Fruit fly (Drosophila melanogaster) whole organism, embryonic: ENCODE measurements around the gene CG34242.

Experiments
- Adf1 ChIP-seq: fragments of 200-800 bp; sonication (Bioruptor generic); IDR thresholded peaks from 2 replicates; pipeline ENCODE4 v1.3.6; 2022; ENCODE audit warnings: missing biosample characterization, missing genetic modification characterization
- BtbVII ChIP-seq: fragments of 200-800 bp; sonication (Bioruptor generic); optimal IDR thresholded peaks from 3 replicates; lab custom pipeline; 2017; ENCODE audit warnings: missing biosample characterization, mild to moderate bottlenecking, missing genetic modification characterization
- CG10431 ChIP-seq: fragments of 200-800 bp; sonication (Bioruptor generic); optimal IDR thresholded peaks from 3 replicates; lab custom pipeline; 2018; ENCODE audit warnings: missing biosample characterization, mild to moderate bottlenecking, missing genetic modification characterization
- CG11456 ChIP-seq: fragments of 200-800 bp; sonication (Bioruptor generic); IDR thresholded peaks from 3 replicates; pipeline ENCODE4 v1.3.6; 2022; ENCODE audit warnings: missing biosample characterization, missing genetic modification characterization
- CG12769 ChIP-seq: fragments of 200-800 bp; sonication (Bioruptor generic); optimal IDR thresholded peaks from 2 replicates; lab custom pipeline; 2019; ENCODE audit warnings: missing biosample characterization, mild to moderate bottlenecking, missing genetic modification characterization, moderate library complexity
- CG16863 ChIP-seq: fragments of 200-800 bp; sonication (Bioruptor generic); optimal IDR thresholded peaks from 3 replicates; lab custom pipeline; 2016; ENCODE audit warnings: missing biosample characterization, missing genetic modification characterization
- CG17385 ChIP-seq: fragments of 200-800 bp; sonication (Bioruptor generic); optimal IDR thresholded peaks from 3 replicates; lab custom pipeline; 2018; ENCODE audit warnings: missing biosample characterization, mild to moderate bottlenecking, missing genetic modification characterization
- CG1832 ChIP-seq: fragments of 200-800 bp; sonication (Bioruptor generic); optimal IDR thresholded peaks from 2 replicates; lab custom pipeline; 2017; ENCODE audit warnings: missing biosample characterization, mild to moderate bottlenecking, missing genetic modification characterization, inconsistent platforms
- CG2712 ChIP-seq: fragments of 200-800 bp; optimal IDR thresholded peaks from 3 replicates; lab custom pipeline; 2019; ENCODE audit warnings: missing biosample characterization, mild to moderate bottlenecking, missing genetic modification characterization, moderate library complexity
- CG6791 ChIP-seq: fragments of 200-800 bp; sonication (Bioruptor generic); IDR thresholded peaks from 3 replicates; pipeline ENCODE4 v1.3.6; 2022; ENCODE audit warnings: missing biosample characterization, missing genetic modification characterization; ENCODE audit not compliant: partially characterized antibody
- CG7357 ChIP-seq: fragments of 200-800 bp; sonication (Bioruptor generic); IDR thresholded peaks from 3 replicates; pipeline ENCODE4 v1.3.6; 2022; ENCODE audit warnings: missing biosample characterization, missing genetic modification characterization
- CG8944 ChIP-seq: fragments of 200-800 bp; sonication (Bioruptor generic); optimal IDR thresholded peaks from 3 replicates; lab custom pipeline; 2016; ENCODE audit warnings: missing biosample characterization, missing genetic modification characterization
- CG9876 ChIP-seq: fragments of 200-800 bp; sonication (Bioruptor generic); optimal IDR thresholded peaks from 2 replicates; lab custom pipeline; 2016; ENCODE audit warnings: missing biosample characterization, missing genetic modification characterization
- D ChIP-seq, 2 experiments: fragments of 200-800 bp in 1 of 2; fragments of >200 bp in 1 of 2; sonication (Bioruptor generic) in 1 of 2; optimal IDR thresholded peaks; 2 replicates in 1 of 2; 3 replicates in 1 of 2; lab custom pipeline; 2017; ENCODE audit warnings: mild to moderate bottlenecking in 1 of 2, missing biosample characterization in 1 of 2, missing genetic modification characterization in 1 of 2, missing genetic modification reagents in 1 of 2
- Dfd ChIP-seq, 2 experiments: fragments of >200 bp; optimal IDR thresholded peaks; 2 replicates each; lab custom pipeline; 2017; ENCODE audit warnings: missing biosample characterization in 2 of 2, missing genetic modification characterization in 2 of 2
- Dip3 ChIP-seq: fragments of 200-800 bp; sonication (Bioruptor generic); optimal IDR thresholded peaks from 3 replicates; lab custom pipeline; 2016; ENCODE audit warnings: missing biosample characterization, missing genetic modification characterization
- Elba2 ChIP-seq: fragments of 200-800 bp; sonication (Bioruptor generic); optimal IDR thresholded peaks from 3 replicates; lab custom pipeline; 2016; ENCODE audit warnings: missing biosample characterization, missing genetic modification characterization
- Ets65A ChIP-seq: fragments of 200-800 bp; sonication (Bioruptor generic); peaks from one replicate; lab custom pipeline; 2016; ENCODE audit warnings: missing biosample characterization, missing genetic modification characterization
- Hey ChIP-seq: fragments of 200-800 bp; sonication (Bioruptor generic); optimal IDR thresholded peaks from 3 replicates; lab custom pipeline; 2018; ENCODE audit warnings: missing biosample characterization, mild to moderate bottlenecking, missing genetic modification characterization
- Hr39 ChIP-seq: fragments of >200 bp; optimal IDR thresholded peaks from 2 replicates; lab custom pipeline; 2017
- MTF-1 ChIP-seq: fragments of 200-800 bp; sonication (Bioruptor generic); optimal IDR thresholded peaks from 2 replicates; lab custom pipeline; 2018; ENCODE audit warnings: missing biosample characterization, mild to moderate bottlenecking, missing genetic modification characterization, borderline replicate concordance
- Opbp ChIP-seq: fragments of 200-800 bp; sonication (Bioruptor generic); IDR thresholded peaks from 3 replicates; pipeline ENCODE4 v1.3.6; 2022; ENCODE audit warnings: missing biosample characterization, missing genetic modification characterization; ENCODE audit not compliant: partially characterized antibody
- Optix ChIP-seq: fragments of 200-800 bp; sonication (Bioruptor generic); IDR thresholded peaks from 3 replicates; pipeline ENCODE4 v1.3.6; 2022; ENCODE audit warnings: missing biosample characterization, missing genetic modification characterization
- Scr ChIP-seq: fragments of 200-800 bp; sonication (Bioruptor generic); IDR thresholded peaks from 2 replicates; pipeline ENCODE4 v1.3.6; 2022; ENCODE audit warnings: missing biosample characterization, missing genetic modification characterization; ENCODE audit not compliant: partially characterized antibody
- Sox102F ChIP-seq: fragments of 200-800 bp; sonication (Bioruptor generic); optimal IDR thresholded peaks from 2 replicates; lab custom pipeline; 2018; ENCODE audit warnings: missing biosample characterization, mild to moderate bottlenecking, missing genetic modification characterization, moderate library complexity
- Trl ChIP-seq, 3 experiments: fragments of >200 bp in 2 of 3; fragments of 200-800 bp in 1 of 3; sonication (Bioruptor generic) in 1 of 3; optimal IDR thresholded peaks; 2 replicates in 1 of 3; 3 replicates in 2 of 3; lab custom pipeline; 2016 to 2017; ENCODE audit warnings: missing biosample characterization in 1 of 3, missing genetic modification characterization in 1 of 3
- ac ChIP-seq: fragments of 200-800 bp; sonication (Bioruptor generic); optimal IDR thresholded peaks from 3 replicates; lab custom pipeline; 2017; ENCODE audit warnings: missing biosample characterization, mild to moderate bottlenecking, missing genetic modification characterization
- aop ChIP-seq: fragments of 200-800 bp; sonication (Bioruptor generic); IDR thresholded peaks from 2 replicates; pipeline ENCODE4 v1.3.6; 2022; ENCODE audit warnings: missing biosample characterization, missing genetic modification characterization
- ara ChIP-seq: fragments of 200-800 bp; sonication (Bioruptor generic); IDR thresholded peaks from 2 replicates; pipeline ENCODE4 v1.3.6; 2022; ENCODE audit warnings: missing biosample characterization, missing genetic modification characterization
- bigmax ChIP-seq: fragments of 200-800 bp; sonication (Bioruptor generic); optimal IDR thresholded peaks from 2 replicates; lab custom pipeline; 2018; ENCODE audit warnings: missing biosample characterization, mild to moderate bottlenecking, missing genetic modification characterization
- chif ChIP-seq, 2 experiments: fragments of 200-800 bp; sonication (Bioruptor generic); optimal IDR thresholded peaks; 3 replicates each; lab custom pipeline; 2016; ENCODE audit warnings: missing biosample characterization in 2 of 2, missing genetic modification characterization in 2 of 2
- chinmo ChIP-seq: fragments of 200-800 bp; sonication (Bioruptor generic); IDR thresholded peaks from 4 replicates; pipeline ENCODE4 v1.3.6; 2022; ENCODE audit warnings: missing biosample characterization, missing genetic modification characterization; ENCODE audit not compliant: partially characterized antibody
- crol ChIP-seq: fragments of 200-800 bp; sonication (Bioruptor generic); IDR thresholded peaks from 2 replicates; pipeline ENCODE4 v1.3.6; 2022; ENCODE audit warnings: missing biosample characterization, missing genetic modification characterization
- emc ChIP-seq: fragments of 200-800 bp; sonication (Bioruptor generic); optimal IDR thresholded peaks from 2 replicates; lab custom pipeline; 2016; ENCODE audit warnings: missing biosample characterization, missing genetic modification characterization
- kay ChIP-seq: fragments of 200-800 bp; sonication (Bioruptor generic); optimal IDR thresholded peaks from 2 replicates; lab custom pipeline; 2016; ENCODE audit warnings: missing biosample characterization, missing genetic modification characterization
- nom ChIP-seq: fragments of 200-800 bp; sonication (Bioruptor generic); optimal IDR thresholded peaks from 2 replicates; lab custom pipeline; 2017; ENCODE audit warnings: missing biosample characterization, missing genetic modification characterization, mild to moderate bottlenecking, moderate library complexity, missing genetic modification reagents
- otp ChIP-seq: fragments of 200-800 bp; sonication (Bioruptor generic); IDR thresholded peaks from 3 replicates; pipeline ENCODE4, ENCODE4 v1.3.6; 2022; ENCODE audit warnings: missing biosample characterization, missing genetic modification characterization
- slou ChIP-seq: fragments of 200-800 bp; sonication (Bioruptor generic); optimal IDR thresholded peaks from 3 replicates; lab custom pipeline; 2016; ENCODE audit warnings: missing biosample characterization, missing genetic modification characterization
- so ChIP-seq: fragments of 200-800 bp; sonication (Bioruptor generic); IDR thresholded peaks from 3 replicates; pipeline ENCODE4 v1.3.6; 2022; ENCODE audit warnings: missing biosample characterization, missing genetic modification characterization
- sr ChIP-seq: fragments of 200-800 bp; sonication (Bioruptor generic); IDR thresholded peaks from 3 replicates; pipeline ENCODE4 v1.3.6; 2022; ENCODE audit warnings: missing biosample characterization, missing genetic modification characterization
- ssp ChIP-seq: fragments of 200-800 bp; sonication (Bioruptor generic); IDR thresholded peaks from 2 replicates; pipeline ENCODE4 v1.3.6; 2022; ENCODE audit warnings: missing biosample characterization, missing genetic modification characterization
- trem ChIP-seq: fragments of 200-800 bp; optimal IDR thresholded peaks from 3 replicates; lab custom pipeline; 2019; ENCODE audit warnings: missing biosample characterization, mild to moderate bottlenecking, missing genetic modification characterization, moderate library complexity
- twi ChIP-seq: fragments of 200-800 bp; optimal IDR thresholded peaks from 2 replicates; lab custom pipeline; 2019; ENCODE audit warnings: missing biosample characterization, mild to moderate bottlenecking, missing genetic modification characterization, moderate library complexity
- vvl ChIP-seq: fragments of 200-800 bp; sonication (Bioruptor generic); IDR thresholded peaks from 2 replicates; pipeline ENCODE4 v1.3.6; 2022; ENCODE audit warnings: missing biosample characterization, missing genetic modification characterization

The CG34242 gene

dm6 chr3L:12564284-12564683 is 30.5 kb downstream of the CG34242 start (continued):
- no peak for TF ChIP-seq CG8944 (GFP tag; lab: Kevin White, UChicago)
- no peak for TF ChIP-seq Scr (GFP tag; lab: Robert Waterston, UW)
- TF ChIP-seq CG9876 (GFP tag; lab: Kevin White, UChicago) = no peak
- TF ChIP-seq CG6791 (GFP tag; lab: Robert Waterston, UW) = no peak
- no peak for TF ChIP-seq Elba2 (GFP tag; lab: Kevin White, UChicago)
- no peak for TF ChIP-seq Trl (optimal IDR thresholded peaks at IDR 0.05; lab: Kevin White, UChicago)
- no peak for TF ChIP-seq Trl (GFP tag; optimal IDR thresholded peaks at IDR 0.05; lab: Kevin White, UChicago)
- peak; percentile 8 for TF ChIP-seq Hr39 (lab: Kevin White, UChicago)
- no peak for TF ChIP-seq nom (GFP tag; lab: Kevin White, UChicago)
- TF ChIP-seq MTF-1 (GFP tag; lab: Kevin White, UChicago) = no peak
- TF ChIP-seq kay (GFP tag; lab: Kevin White, UChicago) = no peak
- no peak for TF ChIP-seq Hey
- TF ChIP-seq sr (GFP tag; lab: Robert Waterston, UW) = peak; percentile 70; the same call in 2 of the 3 replicates
- no peak for TF ChIP-seq ac (GFP tag; lab: Kevin White, UChicago)
- no peak for TF ChIP-seq Ets65A (GFP tag; lab: Kevin White, UChicago)
- TF ChIP-seq chinmo (GFP tag; lab: Robert Waterston, UW) = 0 out of 4 replicates have a peak, but pooled peaks have one; percentile 38
- no peak for TF ChIP-seq ssp (GFP tag; lab: Robert Waterston, UW)
- no peak for TF ChIP-seq CG16863
- no peak for TF ChIP-seq aop (GFP tag; lab: Robert Waterston, UW)
- TF ChIP-seq, all 482 proteins: peak for 12

- no peak for TF ChIP-seq Sox102F (GFP tag; lab: Kevin White, UChicago)
- no peak for TF ChIP-seq CG7357 (GFP tag; lab: Robert Waterston, UW)
- peak; percentile 1 for TF ChIP-seq twi (tag; lab: Kevin White, UChicago)
- TF ChIP-seq otp (GFP tag; lab: Robert Waterston, UW) = no peak
- TF ChIP-seq CG2712 (tag; lab: Kevin White, UChicago) = no peak
- no peak for TF ChIP-seq emc (GFP tag; lab: Kevin White, UChicago)
- no peak for TF ChIP-seq Dfd (GFP tag; optimal IDR thresholded peaks at IDR 0.05; lab: Kevin White, UChicago)
- no peak for TF ChIP-seq so (GFP tag; lab: Robert Waterston, UW)
- TF ChIP-seq sr (GFP tag; lab: Robert Waterston, UW) = peak; percentile 94
- no peak for TF ChIP-seq slou (GFP tag; lab: Kevin White, UChicago)
- no peak for TF ChIP-seq CG1832 (GFP tag; lab: Kevin White, UChicago)
- no peak for TF ChIP-seq bigmax
- TF ChIP-seq trem = no peak
- peak; percentile 51; the same call in 1 of the 2 replicates for TF ChIP-seq ara (GFP tag; lab: Robert Waterston, UW)
- TF ChIP-seq chif (GFP tag; optimal IDR thresholded peaks at IDR 0.05; lab: Kevin White, UChicago) = no peak
- no peak for TF ChIP-seq MTF-1 (GFP tag; lab: Kevin White, UChicago)
- TF ChIP-seq Opbp = 0 out of 3 replicates have a peak, but pooled peaks have one; percentile 14
- TF ChIP-seq Adf1 (GFP tag; lab: Robert Waterston, UW) = no peak
- no peak for TF ChIP-seq CG17385 (GFP tag; lab: Kevin White, UChicago)
- no peak for TF ChIP-seq BtbVII (GFP tag; lab: Kevin White, UChicago)
- TF ChIP-seq Optix (GFP tag; lab: Robert Waterston, UW) = no peak
- TF ChIP-seq vvl (GFP tag; lab: Robert Waterston, UW) = peak; percentile 23; the same call in 1 of the 2 replicates
- TF ChIP-seq CG11456 (GFP tag; lab: Robert Waterston, UW) = 0 out of 3 replicates have a peak, but pooled peaks have one; percentile 18
- TF ChIP-seq crol (GFP tag; lab: Robert Waterston, UW) = peak; percentile 80
- TF ChIP-seq Dip3 (GFP tag; lab: Kevin White, UChicago) = no peak
- no peak for TF ChIP-seq D (optimal IDR thresholded peaks at IDR 0.05; lab: Kevin White, UChicago)
- no peak for TF ChIP-seq D (GFP tag; optimal IDR thresholded peaks at IDR 0.05; lab: Kevin White, UChicago)
- TF ChIP-seq CG10431 = no peak
- TF ChIP-seq CG12769 (tag; lab: Kevin White, UChicago) = no peak
- TF ChIP-seq, all 482 proteins: peak for 7
Measured at dm6 chr3L:12564979-12565378, 31.2 kb downstream of the CG34242 start.
